Worm (Caenorhabditis elegans) whole organism, L4 larva: ENCODE results near the gene tre-5.

Source experiments
- F10B5.3 ChIP-seq: sonication (generic microtip); optimal IDR thresholded peaks from 2 replicates; lab custom pipeline; 2016; ENCODE audit warnings: mild to moderate bottlenecking, missing genetic modification characterization, missing compliant biosample characterization
- F49E8.2 ChIP-seq: sonication (generic microtip); optimal IDR thresholded peaks from 2 replicates; lab custom pipeline; 2016; ENCODE audit warnings: missing compliant biosample characterization, mild to moderate bottlenecking, missing genetic modification characterization, borderline replicate concordance
- R02D3.7 ChIP-seq: fragments of 150-350 bp; sonication (generic microtip); optimal IDR thresholded peaks from 3 replicates; lab custom pipeline; 2014; ENCODE audit warnings: missing biosample characterization, missing genetic modification characterization
- Y75B8A.6 ChIP-seq: fragments of 200-800 bp; sonication (Bioruptor generic); IDR thresholded peaks from 2 replicates; pipeline ENCODE4 v1.3.6; 2022; ENCODE audit warnings: missing genetic modification reagents, missing genetic modification characterization, missing compliant biosample characterization
- ama-1 ChIP-seq: fragments of 150-350 bp; optimal IDR thresholded peaks from 2 replicates; lab custom pipeline; 2014; ENCODE audit warnings: inconsistent platforms, mixed read lengths
- arid-1 ChIP-seq: fragments of 200-800 bp; sonication (Bioruptor generic); conservative IDR thresholded peaks from 2 replicates; pipeline ENCODE4 v1.3.6; 2022; ENCODE audit warnings: missing genetic modification reagents, missing genetic modification characterization, missing compliant biosample characterization
- attf-4 ChIP-seq: sonication (generic microtip); optimal IDR thresholded peaks from 3 replicates; lab custom pipeline; 2017; ENCODE audit warnings: missing biosample characterization, missing genetic modification characterization
- ceh-62 ChIP-seq: sonication (generic microtip); optimal IDR thresholded peaks from 2 replicates; lab custom pipeline; 2017; ENCODE audit warnings: missing biosample characterization, missing genetic modification characterization
- cey-2 ChIP-seq: sonication (generic microtip); optimal IDR thresholded peaks from 3 replicates; lab custom pipeline; 2017; ENCODE audit warnings: missing genetic modification characterization, mild to moderate bottlenecking, missing compliant biosample characterization, antibody characterized with exemption, borderline replicate concordance; ENCODE audit not compliant: insufficient read depth
- ctbp-1 ChIP-seq: fragments of 200-800 bp; sonication (Bioruptor generic); IDR thresholded peaks from 2 replicates; pipeline ENCODE4 v1.3.6; 2022; ENCODE audit warnings: missing genetic modification reagents, missing genetic modification characterization, missing compliant biosample characterization
- hlh-11 ChIP-seq: fragments of 200-800 bp; sonication (Bioruptor generic); optimal IDR thresholded peaks from 2 replicates; lab custom pipeline; 2018; ENCODE audit warnings: mild to moderate bottlenecking, missing genetic modification characterization, missing compliant biosample characterization
- lim-7 ChIP-seq: fragments of 200-800 bp; sonication (Bioruptor generic); IDR thresholded peaks from 2 replicates; pipeline ENCODE4 v1.3.6; 2022; ENCODE audit warnings: missing genetic modification characterization, missing compliant biosample characterization
- lin-1 ChIP-seq: fragments of 200-800 bp; sonication (Bioruptor generic); IDR thresholded peaks from 2 replicates; pipeline ENCODE4 v1.3.6; 2022; ENCODE audit warnings: missing genetic modification reagents, missing genetic modification characterization, missing compliant biosample characterization
- lin-29 ChIP-seq: fragments of 200-800 bp; sonication (Bioruptor generic); IDR thresholded peaks from 2 replicates; pipeline ENCODE4 v1.3.6; 2022; ENCODE audit warnings: missing genetic modification reagents, missing genetic modification characterization, missing compliant biosample characterization
- mes-2 ChIP-seq: sonication (generic microtip); optimal IDR thresholded peaks from 2 replicates; lab custom pipeline; 2016; ENCODE audit warnings: missing genotype, mild to moderate bottlenecking, missing genetic modification characterization, missing compliant biosample characterization; ENCODE audit not compliant: poor library complexity, severe bottlenecking
- nhr-11 ChIP-seq: fragments of 150-350 bp; optimal IDR thresholded peaks from 2 replicates; lab custom pipeline; 2014; ENCODE audit warnings: missing biosample characterization, missing genetic modification characterization
- nhr-25 ChIP-seq: sonication (generic microtip); optimal IDR thresholded peaks from 2 replicates; lab custom pipeline; 2017; ENCODE audit warnings: missing genetic modification characterization, mild to moderate bottlenecking, missing compliant biosample characterization, antibody characterized with exemption, moderate library complexity, borderline replicate concordance; ENCODE audit not compliant: insufficient read depth
- nhr-41 ChIP-seq: fragments of 200-800 bp; sonication (Bioruptor generic); IDR thresholded peaks from 2 replicates; pipeline ENCODE4 v1.3.6; 2022; ENCODE audit warnings: missing genetic modification reagents, missing genetic modification characterization, missing compliant biosample characterization
- pha-4 ChIP-seq, 2 experiments: fragments of 150-350 bp in 1 of 2; fragments of 200-800 bp in 1 of 2; sonication (Bioruptor generic) in 1 of 2; IDR thresholded peaks in 1 of 2; optimal IDR thresholded peaks in 1 of 2; 2 replicates each; pipeline versions ENCODE4 v1.3.6 to Lab custom; 2014 to 2022; ENCODE audit warnings: missing genetic modification characterization in 2 of 2, missing genetic modification reagents in 2 of 2, missing biosample characterization in 1 of 2, missing compliant biosample characterization in 1 of 2
- spr-3 ChIP-seq: fragments of 200-800 bp; sonication (Bioruptor generic); optimal IDR thresholded peaks from 2 replicates; lab custom pipeline; 2018; ENCODE audit warnings: mild to moderate bottlenecking, missing genetic modification characterization, missing compliant biosample characterization
- unc-62 ChIP-seq, 3 experiments: fragments of 150-350 bp in 1 of 3; sonication (generic microtip); optimal IDR thresholded peaks in 2 of 3; peaks in 1 of 3; 1 replicate in 1 of 3; 2 replicates in 2 of 3; lab custom pipeline; 2014 to 2017; ENCODE audit warnings: missing biosample characterization in 3 of 3, missing genetic modification characterization in 3 of 3, missing genetic modification reagents in 3 of 3, missing genotype in 1 of 3
- zip-11 ChIP-seq: fragments of 200-800 bp; sonication (Bioruptor generic); IDR thresholded peaks from 2 replicates; pipeline ENCODE4 v1.3.6; 2022; ENCODE audit warnings: missing genetic modification characterization, missing compliant biosample characterization
- ztf-11 ChIP-seq: fragments of 150-350 bp; optimal IDR thresholded peaks from 2 replicates; lab custom pipeline; 2014; ENCODE audit warnings: missing biosample characterization, missing genetic modification characterization

tre-5 gene

ce11 chrII:12685-13084 is 42.4 kb downstream of the tre-5 start, which contains the start of gene best-3:
best-3 (plus strand) TSS chrII:12985.
- TF ChIP-seq attf-4 (tag; lab: Kevin White, UChicago) (no peak), mes-2 (tag; lab: Kevin White, UChicago) (no peak), spr-3 (GFP tag; lab: Kevin White, UChicago) (no peak), nhr-41 (GFP tag; lab: Robert Waterston, UW) (no peak), lin-29 (GFP tag; lab: Robert Waterston, UW) (no peak)

ce11 chrII:11783-12182 is 43.3 kb downstream of the tre-5 start, which contains the start of gene best-4:
best-4 (minus strand) TSS chrII:11883.
- TF ChIP-seq ctbp-1 (GFP tag; lab: Robert Waterston, UW) (no peak), hlh-11 (no peak), Y75B8A.6 (GFP tag; lab: Robert Waterston, UW) (no peak), nhr-25 (no peak), ceh-62 (no peak), unc-62 (GFP tag; optimal IDR thresholded peaks at IDR 0.05 in 1 of 2; lab: Kevin White, UChicago) (no peak), unc-62 (tag; optimal IDR thresholded peaks at IDR 0.05; lab: Kevin White, UChicago) (no peak), F10B5.3 (tag; lab: Kevin White, UChicago) (no peak), F49E8.2 (no peak), arid-1 (GFP tag; lab: Robert Waterston, UW) (no peak), cey-2 (tag; lab: Kevin White, UChicago) (no peak), nhr-11 (tag; lab: Kevin White, UChicago) (no peak), mes-2 (tag; lab: Kevin White, UChicago) (no peak), lim-7 (GFP tag; lab: Robert Waterston, UW) (no peak), R02D3.7 (tag; lab: Kevin White, UChicago) (no peak), lin-1 (GFP tag; lab: Robert Waterston, UW) (no peak), ztf-11 (tag; lab: Kevin White, UChicago) (no peak), pha-4 (GFP tag; IDR thresholded peaks at IDR 0.05; lab: Robert Waterston, UW) (no peak), pha-4 (tag; optimal IDR thresholded peaks at IDR 0.05; lab: Kevin White, UChicago) (no peak)

ce11 chrII:8212-8611 is 46.9 kb downstream of the tre-5 start:
- TF ChIP-seq unc-62 (GFP tag; optimal IDR thresholded peaks at IDR 0.05 in 1 of 2; lab: Kevin White, UChicago), result peak in 1 of 2 experiments; percentile 85
- no peak for TF ChIP-seq unc-62 (tag; optimal IDR thresholded peaks at IDR 0.05; lab: Kevin White, UChicago)
- TF ChIP-seq arid-1 (GFP tag; lab: Robert Waterston, UW), result no peak
- no peak for TF ChIP-seq nhr-41 (GFP tag; lab: Robert Waterston, UW)

- TF ChIP-seq nhr-11 (tag; lab: Kevin White, UChicago), result peak; percentile 13
- no peak for TF ChIP-seq zip-11 (GFP tag; lab: Robert Waterston, UW)
- TF ChIP-seq unc-62 (GFP tag; optimal IDR thresholded peaks at IDR 0.05 in 1 of 2; lab: Kevin White, UChicago), result peak in 1 of 2 experiments; percentile 18
- no peak for TF ChIP-seq unc-62 (tag; optimal IDR thresholded peaks at IDR 0.05; lab: Kevin White, UChicago)
These were observed 48.8 kb downstream of the tre-5 start, which contains the start of gene osta-1 for ce11 chrII:6349-6748. osta-1 (plus strand) TSS chrII:6657.

ce11 chrII:4793-5192 is 50.3 kb downstream of the tre-5 start:
- TF ChIP-seq ama-1 (lab: Kevin White, UChicago) (no peak), unc-62 (GFP tag; optimal IDR thresholded peaks at IDR 0.05 in 1 of 2; lab: Kevin White, UChicago) (peak in 1 of 2 experiments; percentile 80), unc-62 (tag; optimal IDR thresholded peaks at IDR 0.05; lab: Kevin White, UChicago) (no peak)
